Fruit fly (Drosophila melanogaster) whole organism, embryonic: ENCODE results near the gene CG10353.

ENCODE experiments used
- Bgb ChIP-seq: fragments of 200-800 bp; sonication (Bioruptor generic); IDR thresholded peaks from 2 replicates; pipeline ENCODE4 v1.3.6; 2022; ENCODE audit warnings: missing biosample characterization, missing genetic modification characterization; ENCODE audit not compliant: partially characterized antibody
- CG10959 ChIP-seq: fragments of 200-800 bp; sonication (Bioruptor generic); IDR thresholded peaks from 2 replicates; pipeline ENCODE4 v1.3.6; 2022; ENCODE audit warnings: missing biosample characterization, missing genetic modification characterization
- CG12391 ChIP-seq: fragments of 200-800 bp; sonication (Bioruptor generic); optimal IDR thresholded peaks from 3 replicates; lab custom pipeline; 2018; ENCODE audit warnings: missing biosample characterization, mild to moderate bottlenecking, missing genetic modification characterization, moderate library complexity
- CG13894 ChIP-seq: fragments of 200-800 bp; sonication (Bioruptor generic); optimal IDR thresholded peaks from 3 replicates; lab custom pipeline; 2018; ENCODE audit warnings: missing biosample characterization, mild to moderate bottlenecking, missing genetic modification characterization, moderate library complexity
- CG14014 ChIP-seq: fragments of 200-800 bp; sonication (Bioruptor generic); IDR thresholded peaks from 2 replicates; pipeline ENCODE4 v1.3.6; 2022; ENCODE audit warnings: missing biosample characterization, missing genetic modification characterization
- CG15514 ChIP-seq: fragments of 200-800 bp; sonication (Bioruptor generic); optimal IDR thresholded peaks from 3 replicates; lab custom pipeline; 2017; ENCODE audit warnings: missing biosample characterization, missing genetic modification characterization, mild to moderate bottlenecking, moderate library complexity, missing genetic modification reagents
- CG1603 ChIP-seq: fragments of 200-800 bp; sonication (Bioruptor generic); optimal IDR thresholded peaks from 2 replicates; lab custom pipeline; 2019; ENCODE audit warnings: missing biosample characterization, mild to moderate bottlenecking, missing genetic modification characterization, moderate library complexity
- CG2116 ChIP-seq: fragments of 200-800 bp; sonication (Bioruptor generic); optimal IDR thresholded peaks from 3 replicates; lab custom pipeline; 2018; ENCODE audit warnings: missing biosample characterization, mild to moderate bottlenecking, missing genetic modification characterization
- CG2889 ChIP-seq: fragments of 200-800 bp; sonication (Bioruptor generic); IDR thresholded peaks from 3 replicates; pipeline ENCODE4 v1.3.6; 2022; ENCODE audit warnings: missing biosample characterization, missing genetic modification characterization
- CG30020 ChIP-seq: fragments of 200-800 bp; optimal IDR thresholded peaks from 2 replicates; lab custom pipeline; 2019; ENCODE audit warnings: missing biosample characterization, mild to moderate bottlenecking, missing genetic modification characterization, moderate library complexity
- CG32532 ChIP-seq: fragments of 200-800 bp; sonication (Bioruptor generic); IDR thresholded peaks from 2 replicates; pipeline ENCODE4 v1.3.6; 2022; ENCODE audit warnings: missing biosample characterization, missing genetic modification characterization
- CG33557 ChIP-seq: fragments of 200-800 bp; sonication (Bioruptor generic); optimal IDR thresholded peaks from 2 replicates; lab custom pipeline; 2019; ENCODE audit warnings: missing biosample characterization, mild to moderate bottlenecking, missing genetic modification characterization, moderate library complexity
- CG3847 ChIP-seq: fragments of 200-800 bp; sonication (Bioruptor generic); IDR thresholded peaks from 2 replicates; pipeline ENCODE4 v1.3.6; 2022; ENCODE audit warnings: missing biosample characterization, missing genetic modification characterization
- CG6175 ChIP-seq: fragments of 200-800 bp; sonication (Bioruptor generic); IDR thresholded peaks from 3 replicates; pipeline ENCODE4 v1.3.6; 2022; ENCODE audit warnings: missing biosample characterization, missing genetic modification characterization
- CG6654 ChIP-seq: fragments of 200-800 bp; sonication (Bioruptor generic); optimal IDR thresholded peaks from 2 replicates; lab custom pipeline; 2017; ENCODE audit warnings: missing biosample characterization, mild to moderate bottlenecking, missing genetic modification characterization
- Chrac-16 ChIP-seq: fragments of 200-800 bp; sonication (Bioruptor generic); optimal IDR thresholded peaks from 3 replicates; lab custom pipeline; 2016; ENCODE audit warnings: missing biosample characterization, missing genetic modification characterization
- Doc2 ChIP-seq: fragments of 200-800 bp; sonication (Bioruptor generic); IDR thresholded peaks from 2 replicates; pipeline ENCODE4 v1.3.6; 2022; ENCODE audit warnings: missing biosample characterization, missing genetic modification characterization
- E2f2 ChIP-seq: fragments of 200-800 bp; sonication (Bioruptor generic); IDR thresholded peaks from 2 replicates; pipeline ENCODE4 v1.3.6; 2022; ENCODE audit warnings: missing biosample characterization, missing genetic modification characterization
- Fer1 ChIP-seq: fragments of 200-800 bp; sonication (Bioruptor generic); optimal IDR thresholded peaks from 2 replicates; lab custom pipeline; 2017; ENCODE audit warnings: missing biosample characterization, mild to moderate bottlenecking, missing genetic modification characterization
- Fer2 ChIP-seq: fragments of 200-800 bp; sonication (Bioruptor generic); optimal IDR thresholded peaks from 2 replicates; lab custom pipeline; 2018; ENCODE audit warnings: missing biosample characterization, mild to moderate bottlenecking, missing genetic modification characterization, moderate library complexity
- HLH4C ChIP-seq: fragments of 200-800 bp; sonication (Bioruptor generic); IDR thresholded peaks from 3 replicates; pipeline ENCODE4 v1.3.6; 2022; ENCODE audit warnings: missing biosample characterization, missing genetic modification characterization; ENCODE audit not compliant: partially characterized antibody
- HLHmδ ChIP-seq: fragments of 200-800 bp; sonication (Bioruptor generic); optimal IDR thresholded peaks from 2 replicates; lab custom pipeline; 2018; ENCODE audit warnings: missing biosample characterization, mild to moderate bottlenecking, missing genetic modification characterization, moderate library complexity
- MESR4 ChIP-seq: fragments of 200-800 bp; sonication (Bioruptor generic); optimal IDR thresholded peaks from 2 replicates; lab custom pipeline; 2018; ENCODE audit warnings: missing biosample characterization, mild to moderate bottlenecking, missing genetic modification characterization, moderate library complexity
- MTF-1 ChIP-seq: fragments of 200-800 bp; sonication (Bioruptor generic); optimal IDR thresholded peaks from 2 replicates; lab custom pipeline; 2018; ENCODE audit warnings: missing biosample characterization, mild to moderate bottlenecking, missing genetic modification characterization, borderline replicate concordance
- Nf-YB ChIP-seq: fragments of 200-800 bp; sonication (Bioruptor generic); optimal IDR thresholded peaks from 3 replicates; lab custom pipeline; 2019; ENCODE audit warnings: missing biosample characterization, mild to moderate bottlenecking, missing genetic modification characterization, moderate library complexity
- PHDP ChIP-seq: fragments of 200-800 bp; sonication (Bioruptor generic); optimal IDR thresholded peaks from 3 replicates; lab custom pipeline; 2018; ENCODE audit warnings: missing biosample characterization, mild to moderate bottlenecking, missing genetic modification characterization, moderate library complexity
- Pdp1 ChIP-seq, 2 experiments: fragments of 200-800 bp; sonication (Bioruptor generic); optimal IDR thresholded peaks; 3 replicates each; lab custom pipeline; 2016; ENCODE audit warnings: missing biosample characterization in 2 of 2, missing genetic modification characterization in 2 of 2, mild to moderate bottlenecking in 1 of 2, moderate library complexity in 1 of 2
- Poxn ChIP-seq: fragments of 200-800 bp; sonication (Bioruptor generic); IDR thresholded peaks from 2 replicates; pipeline ENCODE4 v1.3.6; 2022; ENCODE audit warnings: missing biosample characterization, missing genetic modification characterization
- Ravus ChIP-seq: fragments of 200-800 bp; sonication (Bioruptor generic); IDR thresholded peaks from 2 replicates; pipeline ENCODE4 v1.3.6; 2022; ENCODE audit warnings: missing biosample characterization, missing genetic modification characterization
- al ChIP-seq: fragments of 200-800 bp; sonication (Bioruptor generic); IDR thresholded peaks from 2 replicates; pipeline ENCODE4 v1.3.6; 2022; ENCODE audit warnings: missing biosample characterization, missing genetic modification characterization
- amos ChIP-seq: fragments of 200-800 bp; sonication (Bioruptor generic); IDR thresholded peaks from 2 replicates; pipeline ENCODE4 v1.3.6; 2022; ENCODE audit warnings: missing biosample characterization, missing genetic modification characterization; ENCODE audit not compliant: partially characterized antibody
- bowl ChIP-seq: fragments of 200-800 bp; sonication (Bioruptor generic); IDR thresholded peaks from 2 replicates; pipeline ENCODE4 v1.3.6; 2022; ENCODE audit warnings: missing biosample characterization, missing genetic modification characterization
- bsh ChIP-seq, 2 experiments: fragments of 200-800 bp; sonication (Bioruptor generic); optimal IDR thresholded peaks; 2 replicates each; lab custom pipeline; 2017 to 2018; ENCODE audit warnings: mild to moderate bottlenecking in 2 of 2, missing biosample characterization in 2 of 2, missing genetic modification characterization in 2 of 2, moderate library complexity in 1 of 2
- chinmo ChIP-seq: fragments of 200-800 bp; sonication (Bioruptor generic); IDR thresholded peaks from 4 replicates; pipeline ENCODE4 v1.3.6; 2022; ENCODE audit warnings: missing biosample characterization, missing genetic modification characterization; ENCODE audit not compliant: partially characterized antibody
- dpn ChIP-seq, 2 experiments: fragments of 200-800 bp; sonication (Bioruptor generic); optimal IDR thresholded peaks; 3 replicates each; lab custom pipeline; 2016; ENCODE audit warnings: missing biosample characterization in 2 of 2, missing genetic modification characterization in 2 of 2
- gfzf ChIP-seq: fragments of 200-800 bp; sonication (Bioruptor generic); optimal IDR thresholded peaks from 2 replicates; lab custom pipeline; 2016; ENCODE audit warnings: missing biosample characterization, mild to moderate bottlenecking, missing genetic modification characterization, moderate library complexity
- gsb ChIP-seq: fragments of 200-800 bp; sonication (Bioruptor generic); IDR thresholded peaks from 2 replicates; pipeline ENCODE4 v1.3.6; 2022; ENCODE audit warnings: missing biosample characterization, missing genetic modification characterization
- hbn ChIP-seq: fragments of 200-800 bp; sonication (Bioruptor generic); IDR thresholded peaks from 2 replicates; pipeline ENCODE4 v1.3.6; 2022; ENCODE audit warnings: missing biosample characterization, missing genetic modification characterization; ENCODE audit not compliant: partially characterized antibody
- lmd ChIP-seq: fragments of 200-800 bp; sonication (Bioruptor generic); IDR thresholded peaks from 2 replicates; pipeline ENCODE4 v1.3.6; 2022; ENCODE audit warnings: missing biosample characterization, missing genetic modification characterization
- maf-S ChIP-seq: fragments of 200-800 bp; sonication (Bioruptor generic); optimal IDR thresholded peaks from 2 replicates; lab custom pipeline; 2016; ENCODE audit warnings: missing biosample characterization, missing genetic modification characterization
- mirr ChIP-seq: fragments of 200-800 bp; sonication (Bioruptor generic); optimal IDR thresholded peaks from 3 replicates; lab custom pipeline; 2018; ENCODE audit warnings: missing biosample characterization, mild to moderate bottlenecking, missing genetic modification characterization
- mld ChIP-seq: fragments of 200-800 bp; sonication (Bioruptor generic); IDR thresholded peaks from 3 replicates; pipeline ENCODE4 v1.3.6; 2022; ENCODE audit warnings: missing biosample characterization, missing genetic modification characterization; ENCODE audit not compliant: partially characterized antibody
- oc ChIP-seq: fragments of 200-800 bp; sonication (Bioruptor generic); optimal IDR thresholded peaks from 2 replicates; lab custom pipeline; 2018; ENCODE audit warnings: missing biosample characterization, mild to moderate bottlenecking, missing genetic modification characterization, moderate library complexity
- pfk ChIP-seq: fragments of 200-800 bp; sonication (Bioruptor generic); optimal IDR thresholded peaks from 2 replicates; lab custom pipeline; 2018; ENCODE audit warnings: missing biosample characterization, mild to moderate bottlenecking, missing genetic modification characterization, moderate library complexity
- psq ChIP-seq: fragments of 200-800 bp; sonication (Bioruptor generic); optimal IDR thresholded peaks from 2 replicates; lab custom pipeline; 2017; ENCODE audit warnings: missing biosample characterization, missing genetic modification characterization
- slbo ChIP-seq: fragments of 200-800 bp; sonication (Bioruptor generic); IDR thresholded peaks from 2 replicates; pipeline ENCODE4 v1.3.6; 2022; ENCODE audit warnings: missing biosample characterization, missing genetic modification characterization
- ssp ChIP-seq: fragments of 200-800 bp; sonication (Bioruptor generic); IDR thresholded peaks from 2 replicates; pipeline ENCODE4 v1.3.6; 2022; ENCODE audit warnings: missing biosample characterization, missing genetic modification characterization
- tna ChIP-seq: fragments of 200-800 bp; sonication (Bioruptor generic); IDR thresholded peaks from 2 replicates; pipeline ENCODE4 v1.3.6; 2022; ENCODE audit warnings: missing biosample characterization, missing genetic modification characterization; ENCODE audit not compliant: partially characterized antibody
- vnd ChIP-seq: fragments of 200-800 bp; sonication (Bioruptor generic); IDR thresholded peaks from 3 replicates; pipeline ENCODE4 v1.3.6; 2022; ENCODE audit warnings: missing biosample characterization, missing genetic modification characterization; ENCODE audit not compliant: partially characterized antibody

The CG10353 gene

DNA sequence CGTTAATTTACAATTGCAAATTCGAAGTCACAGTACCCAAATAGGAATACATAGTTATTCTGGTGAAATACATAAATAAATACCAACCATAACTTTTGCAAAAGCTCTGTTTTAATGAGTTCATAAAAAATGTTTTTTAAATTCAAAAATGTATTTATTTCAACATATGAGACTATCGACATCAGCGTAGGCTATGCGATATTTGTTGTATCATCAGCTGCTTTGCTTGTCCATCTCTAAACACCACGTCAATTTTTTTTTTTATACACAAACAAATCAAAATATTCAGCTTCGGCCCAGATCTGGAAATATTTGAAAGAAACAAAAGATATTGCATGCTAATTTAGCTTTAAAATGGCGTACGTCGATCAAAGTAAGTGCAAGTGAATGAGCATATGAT, 1.2 kb upstream of the CG10353 start, which contains the start of gene CG1840 (continued):
- TF ChIP-seq hbn (GFP tag; lab: Robert Waterston, UW) (peak; percentile 77), CG3847 (peak; percentile 31; the same call in 1 of the 2 replicates), CG13894 (tag; lab: Kevin White, UChicago) (peak; percentile 28), E2f2 (GFP tag; lab: Robert Waterston, UW) (0 out of 2 replicates have a peak, but pooled peaks have one; percentile 20), maf-S (GFP tag; lab: Kevin White, UChicago) (no peak), bowl (GFP tag; lab: Robert Waterston, UW) (no peak), vnd (peak; percentile 70), CG2116 (GFP tag; lab: Kevin White, UChicago) (peak; percentile 1), Doc2 (GFP tag; lab: Robert Waterston, UW) (no peak), CG6175 (GFP tag; lab: Robert Waterston, UW) (no peak), chinmo (GFP tag; lab: Robert Waterston, UW) (0 out of 4 replicates have a peak, but pooled peaks have one; percentile 29), CG30020 (no peak), oc (tag; lab: Kevin White, UChicago) (no peak), MTF-1 (no peak), CG1603 (tag; lab: Kevin White, UChicago) (peak; percentile 28), tna (GFP tag; lab: Robert Waterston, UW) (peak; percentile 51; the same call in 1 of the 2 replicates), PHDP (tag; lab: Kevin White, UChicago) (peak; percentile 0), gfzf (GFP tag; lab: Kevin White, UChicago) (peak; percentile 6), pfk (no peak), amos (GFP tag; lab: Robert Waterston, UW) (peak; percentile 80), lmd (GFP tag; lab: Robert Waterston, UW) (no peak), CG15514 (GFP tag; lab: Kevin White, UChicago) (peak; percentile 53), MESR4 (GFP tag; lab: Kevin White, UChicago) (peak; percentile 67), al (GFP tag; lab: Robert Waterston, UW) (no peak), Bgb (GFP tag; lab: Robert Waterston, UW) (peak; percentile 72), HLHmδ (no peak), Chrac-16 (GFP tag; lab: Kevin White, UChicago) (no peak), mirr (no peak), Poxn (GFP tag; lab: Robert Waterston, UW) (no peak), CG6654 (no peak), dpn (GFP tag; optimal IDR thresholded peaks at IDR 0.05; lab: Kevin White, UChicago) (peak in 1 of 2 experiments; percentile 9), CG32532 (peak; percentile 22; the same call in 1 of the 2 replicates), slbo (GFP tag; lab: Robert Waterston, UW) (peak; percentile 57), psq (no peak), ssp (GFP tag; lab: Robert Waterston, UW) (no peak), Pdp1 (GFP tag; optimal IDR thresholded peaks at IDR 0.05; lab: Kevin White, UChicago) (peak in 1 of 2 experiments; percentile 95), CG14014 (0 out of 2 replicates have a peak, but pooled peaks have one; percentile 13), mld (GFP tag; lab: Robert Waterston, UW) (0 out of 3 replicates have a peak, but pooled peaks have one; percentile 55), Nf-YB (GFP tag; lab: Kevin White, UChicago) (no peak), CG33557 (no peak), Fer1 (GFP tag; lab: Kevin White, UChicago) (no peak), gsb (GFP tag; lab: Robert Waterston, UW) (no peak), CG12391 (tag; lab: Kevin White, UChicago) (peak; percentile 15), Ravus (GFP tag; lab: Robert Waterston, UW) (no peak), CG10959 (GFP tag; lab: Robert Waterston, UW) (no peak), bsh (GFP tag; optimal IDR thresholded peaks at IDR 0.05; lab: Kevin White, UChicago) (no peak), HLH4C (GFP tag; lab: Robert Waterston, UW) (peak; percentile 51; the same call in 2 of the 3 replicates), Fer2 (tag; lab: Kevin White, UChicago) (no peak), CG2889 (GFP tag; lab: Robert Waterston, UW) (no peak)
